Worm (Caenorhabditis elegans) whole organism, L4 larva: ENCODE data around the gene F26F2.4.

ENCODE experiments used
- D1046.2 ChIP-seq: fragments of 200-800 bp; sonication (Bioruptor generic); IDR thresholded peaks from 2 replicates; pipeline ENCODE4 v1.3.6; 2022; ENCODE audit warnings: missing genetic modification characterization, missing compliant biosample characterization
- F26F4.8 ChIP-seq: fragments of 200-800 bp; sonication (Bioruptor generic); conservative IDR thresholded peaks from 2 replicates; pipeline ENCODE4 v1.3.6; 2022; ENCODE audit warnings: missing genetic modification characterization, missing compliant biosample characterization
- F37D6.2 ChIP-seq: sonication (generic microtip); optimal IDR thresholded peaks from 2 replicates; lab custom pipeline; 2016; ENCODE audit warnings: mild to moderate bottlenecking, missing genetic modification characterization, missing compliant biosample characterization
- T26A8.4 ChIP-seq: fragments of 200-800 bp; sonication (Bioruptor generic); IDR thresholded peaks from 2 replicates; pipeline ENCODE4 v1.3.6; 2022; ENCODE audit warnings: missing genetic modification characterization, missing compliant biosample characterization
- Y105C5A.15 ChIP-seq: fragments of 200-800 bp; sonication (Bioruptor generic); IDR thresholded peaks from 2 replicates; pipeline ENCODE4 v1.3.6; 2022; ENCODE audit warnings: missing genetic modification characterization, missing compliant biosample characterization
- Y5F2A.4 ChIP-seq: fragments of 200-800 bp; sonication (Bioruptor generic); optimal IDR thresholded peaks from 2 replicates; lab custom pipeline; 2018; ENCODE audit warnings: mild to moderate bottlenecking, missing genetic modification characterization, missing compliant biosample characterization
- aha-1 ChIP-seq: fragments of 150-350 bp; peaks from one replicate; lab custom pipeline; 2014; ENCODE audit warnings: missing biosample characterization, missing genetic modification characterization
- ama-1 ChIP-seq: fragments of 150-350 bp; optimal IDR thresholded peaks from 2 replicates; lab custom pipeline; 2014; ENCODE audit warnings: inconsistent platforms, mixed read lengths
- ceh-20 ChIP-seq: fragments of 200-800 bp; sonication (Bioruptor generic); IDR thresholded peaks from 2 replicates; pipeline ENCODE4 v1.3.6; 2022; ENCODE audit warnings: missing genetic modification reagents, missing genetic modification characterization, missing compliant biosample characterization
- ceh-28 ChIP-seq: fragments of 150-350 bp; optimal IDR thresholded peaks from 2 replicates; lab custom pipeline; 2014; ENCODE audit warnings: missing biosample characterization, missing genetic modification reagents, missing genetic modification characterization
- ceh-32 ChIP-seq: sonication (generic microtip); optimal IDR thresholded peaks from 2 replicates; lab custom pipeline; 2016; ENCODE audit warnings: mild to moderate bottlenecking, missing genetic modification characterization, missing compliant biosample characterization; ENCODE audit not compliant: poor library complexity
- ceh-82 ChIP-seq: sonication (generic microtip); optimal IDR thresholded peaks from 2 replicates; lab custom pipeline; 2017; ENCODE audit warnings: missing biosample characterization, missing genetic modification characterization
- daf-16 ChIP-seq, 3 experiments: sonication (generic microtip); optimal IDR thresholded peaks; 2 replicates each; lab custom pipeline; 2016 to 2017; ENCODE audit warnings: missing genetic modification characterization in 3 of 3, missing genetic modification reagents in 3 of 3, mild to moderate bottlenecking in 2 of 3, missing compliant biosample characterization in 2 of 3, missing biosample characterization in 1 of 3, moderate library complexity in 1 of 3
- daf-19 ChIP-seq: fragments of 200-800 bp; sonication (Bioruptor generic); conservative IDR thresholded peaks from 2 replicates; pipeline ENCODE4 v1.3.6; 2022; ENCODE audit warnings: missing genetic modification characterization, missing compliant biosample characterization
- daf-8 ChIP-seq: fragments of 200-800 bp; sonication (Bioruptor generic); IDR thresholded peaks from 2 replicates; pipeline ENCODE4 v1.3.6; 2022; ENCODE audit warnings: missing genetic modification characterization, missing compliant biosample characterization
- dmd-6 ChIP-seq: fragments of 200-800 bp; sonication (Bioruptor generic); IDR thresholded peaks from 2 replicates; pipeline ENCODE4 v1.3.6; 2022; ENCODE audit warnings: missing genetic modification reagents, missing genetic modification characterization, missing compliant biosample characterization
- dmd-9 ChIP-seq: fragments of 200-800 bp; sonication (Bioruptor generic); IDR thresholded peaks from 2 replicates; pipeline ENCODE4 v1.3.6; 2022; ENCODE audit warnings: missing genetic modification reagents, missing genetic modification characterization, missing compliant biosample characterization
- fos-1 ChIP-seq: fragments of 150-350 bp; optimal IDR thresholded peaks from 2 replicates; lab custom pipeline; 2014; ENCODE audit warnings: missing biosample characterization, missing genetic modification characterization
- hif-1 ChIP-seq, 2 experiments: sonication (generic microtip); optimal IDR thresholded peaks; 2 replicates each; lab custom pipeline; 2016 to 2017; ENCODE audit warnings: missing compliant biosample characterization in 2 of 2, missing genetic modification characterization in 2 of 2, missing genetic modification reagents in 2 of 2, missing genotype in 2 of 2, mild to moderate bottlenecking in 1 of 2
- hlh-11 ChIP-seq: fragments of 200-800 bp; sonication (Bioruptor generic); optimal IDR thresholded peaks from 2 replicates; lab custom pipeline; 2018; ENCODE audit warnings: mild to moderate bottlenecking, missing genetic modification characterization, missing compliant biosample characterization
- lir-3 ChIP-seq: sonication (generic microtip); optimal IDR thresholded peaks from 2 replicates; lab custom pipeline; 2016; ENCODE audit warnings: mild to moderate bottlenecking, missing genetic modification characterization, missing compliant biosample characterization
- mdl-1 ChIP-seq, 2 experiments: fragments of 150-350 bp in 1 of 2; sonication (generic microtip) in 1 of 2; optimal IDR thresholded peaks; 2 replicates each; lab custom pipeline; 2014 to 2017; ENCODE audit warnings: missing biosample characterization in 2 of 2, missing genetic modification characterization in 2 of 2
- mdt-29 ChIP-seq: fragments of 200-800 bp; sonication (Bioruptor generic); IDR thresholded peaks from 2 replicates; pipeline ENCODE4 v1.3.6; 2022; ENCODE audit warnings: missing genetic modification reagents, missing genetic modification characterization, missing compliant biosample characterization
- mep-1 ChIP-seq: fragments of 150-350 bp; sonication (generic microtip); optimal IDR thresholded peaks from 3 replicates; lab custom pipeline; 2014; ENCODE audit warnings: missing biosample characterization, missing genetic modification characterization
- mxl-3 ChIP-seq: fragments of 200-800 bp; sonication (Bioruptor generic); optimal IDR thresholded peaks from 2 replicates; lab custom pipeline; 2018; ENCODE audit warnings: mild to moderate bottlenecking, missing genetic modification characterization, missing compliant biosample characterization
- nhr-237 ChIP-seq: sonication (generic microtip); optimal IDR thresholded peaks from 2 replicates; lab custom pipeline; 2017; ENCODE audit warnings: missing biosample characterization, missing genetic modification characterization
- nhr-25 ChIP-seq: sonication (generic microtip); optimal IDR thresholded peaks from 2 replicates; lab custom pipeline; 2017; ENCODE audit warnings: missing genetic modification characterization, mild to moderate bottlenecking, missing compliant biosample characterization, antibody characterized with exemption, moderate library complexity, borderline replicate concordance; ENCODE audit not compliant: insufficient read depth
- nhr-76 ChIP-seq: fragments of 150-350 bp; optimal IDR thresholded peaks from 2 replicates; lab custom pipeline; 2014; ENCODE audit warnings: missing biosample characterization, missing genetic modification characterization
- pha-4 ChIP-seq, 2 experiments: fragments of 150-350 bp in 1 of 2; fragments of 200-800 bp in 1 of 2; sonication (Bioruptor generic) in 1 of 2; IDR thresholded peaks in 1 of 2; optimal IDR thresholded peaks in 1 of 2; 2 replicates each; pipeline versions ENCODE4 v1.3.6 to Lab custom; 2014 to 2022; ENCODE audit warnings: missing genetic modification characterization in 2 of 2, missing genetic modification reagents in 2 of 2, missing biosample characterization in 1 of 2, missing compliant biosample characterization in 1 of 2
- rbr-2 ChIP-seq: sonication (generic microtip); optimal IDR thresholded peaks from 2 replicates; lab custom pipeline; 2016; ENCODE audit warnings: missing genotype, missing genetic modification characterization, missing compliant biosample characterization
- saeg-2 ChIP-seq: fragments of 200-800 bp; sonication (Bioruptor generic); IDR thresholded peaks from 2 replicates; pipeline ENCODE4 v1.3.6; 2022; ENCODE audit warnings: missing genetic modification reagents, missing genetic modification characterization, missing compliant biosample characterization
- sdz-12 ChIP-seq: fragments of 200-800 bp; sonication (Bioruptor generic); optimal IDR thresholded peaks from 2 replicates; lab custom pipeline; 2018; ENCODE audit warnings: mild to moderate bottlenecking, missing genetic modification characterization, missing compliant biosample characterization
- snpc-1.2 ChIP-seq: fragments of 200-800 bp; sonication (Bioruptor generic); IDR thresholded peaks from 2 replicates; pipeline ENCODE4 v1.3.6; 2022; ENCODE audit warnings: missing genetic modification reagents, missing genetic modification characterization, missing compliant biosample characterization
- spr-3 ChIP-seq: fragments of 200-800 bp; sonication (Bioruptor generic); optimal IDR thresholded peaks from 2 replicates; lab custom pipeline; 2018; ENCODE audit warnings: mild to moderate bottlenecking, missing genetic modification characterization, missing compliant biosample characterization
- tag-97 ChIP-seq: fragments of 200-800 bp; sonication (Bioruptor generic); IDR thresholded peaks from 2 replicates; pipeline ENCODE4 v1.3.6; 2022; ENCODE audit warnings: missing genetic modification characterization, missing compliant biosample characterization
- tra-1 ChIP-seq: fragments of 200-800 bp; sonication (Bioruptor generic); IDR thresholded peaks from 2 replicates; pipeline ENCODE4 v1.3.6; 2022; ENCODE audit warnings: missing genetic modification reagents, missing genetic modification characterization, missing compliant biosample characterization
- unc-62 ChIP-seq, 3 experiments: fragments of 150-350 bp in 1 of 3; sonication (generic microtip); optimal IDR thresholded peaks in 2 of 3; peaks in 1 of 3; 1 replicate in 1 of 3; 2 replicates in 2 of 3; lab custom pipeline; 2014 to 2017; ENCODE audit warnings: missing biosample characterization in 3 of 3, missing genetic modification characterization in 3 of 3, missing genetic modification reagents in 3 of 3, missing genotype in 1 of 3

Gene F26F2.4

ce11 chrV:20551096-20551495, 18.0 kb upstream of the F26F2.4 start, which contains the start of gene Y38H6C.20:
Gene Y38H6C.20, minus strand, starts transcription at chrV:20551196.
- TF ChIP-seq unc-62 (GFP tag; optimal IDR thresholded peaks at IDR 0.05 in 1 of 2; lab: Kevin White, UChicago), result peak in 1 of 2 experiments; percentile 18
- TF ChIP-seq unc-62 (tag; optimal IDR thresholded peaks at IDR 0.05; lab: Kevin White, UChicago), result no peak
- TF ChIP-seq nhr-76 (tag; lab: Kevin White, UChicago), result no peak

DNA sequence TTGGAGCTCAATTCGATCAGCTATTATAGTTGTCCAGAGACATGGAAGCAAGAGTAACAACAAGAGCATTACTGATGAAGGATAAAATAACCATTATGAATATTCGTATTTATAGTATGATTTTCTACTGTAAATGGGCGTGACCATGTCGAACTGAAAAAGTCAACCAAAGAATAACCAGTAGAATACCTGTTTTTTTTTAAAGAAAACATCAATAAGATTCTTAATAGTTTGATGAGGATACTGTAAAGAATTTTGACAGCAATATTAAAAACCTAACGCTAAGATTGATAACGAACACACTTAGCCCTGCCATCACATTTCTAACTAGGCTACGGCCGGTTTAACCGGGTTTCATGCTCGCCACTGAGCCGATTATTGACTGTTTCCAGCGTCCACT, 16.1 kb upstream of the F26F2.4 start, which contains the start of gene vmo-1:
vmo-1 (minus strand) TSS at position 101 of the 400 bp plus-strand sequence.
- TF ChIP-seq dmd-6 (no peak), hif-1 (tag; optimal IDR thresholded peaks at IDR 0.05; lab: Kevin White, UChicago) (no peak), nhr-25 (no peak), spr-3 (no peak), mep-1 (tag; lab: Kevin White, UChicago) (no peak), nhr-237 (tag; lab: Kevin White, UChicago) (no peak), ceh-20 (no peak), F26F4.8 (GFP tag; lab: Robert Waterston, UW) (no peak), ceh-32 (tag; lab: Kevin White, UChicago) (no peak), daf-16 (GFP tag; optimal IDR thresholded peaks at IDR 0.05; lab: Kevin White, UChicago) (no peak), daf-16 (tag; optimal IDR thresholded peaks at IDR 0.05; lab: Kevin White, UChicago) (no peak), pha-4 (GFP tag; IDR thresholded peaks at IDR 0.05; lab: Robert Waterston, UW) (no peak), pha-4 (tag; optimal IDR thresholded peaks at IDR 0.05; lab: Kevin White, UChicago) (no peak), mdt-29 (GFP tag; lab: Robert Waterston, UW) (no peak), D1046.2 (GFP tag; lab: Robert Waterston, UW) (no peak), tag-97 (GFP tag; lab: Robert Waterston, UW) (no peak), sdz-12 (GFP tag; lab: Kevin White, UChicago) (no peak)

ce11 chrV:20555120-20555519, 14.0 kb upstream of the F26F2.4 start, which contains the start of gene Y38H6C.21:
Gene Y38H6C.21, minus strand, starts transcription at chrV:20555267.
- TF ChIP-seq F37D6.2 (tag; lab: Kevin White, UChicago), result no peak
- no peak for TF ChIP-seq tra-1 (GFP tag; lab: Robert Waterston, UW)
- peak; percentile 61 for TF ChIP-seq dmd-6

DNA sequence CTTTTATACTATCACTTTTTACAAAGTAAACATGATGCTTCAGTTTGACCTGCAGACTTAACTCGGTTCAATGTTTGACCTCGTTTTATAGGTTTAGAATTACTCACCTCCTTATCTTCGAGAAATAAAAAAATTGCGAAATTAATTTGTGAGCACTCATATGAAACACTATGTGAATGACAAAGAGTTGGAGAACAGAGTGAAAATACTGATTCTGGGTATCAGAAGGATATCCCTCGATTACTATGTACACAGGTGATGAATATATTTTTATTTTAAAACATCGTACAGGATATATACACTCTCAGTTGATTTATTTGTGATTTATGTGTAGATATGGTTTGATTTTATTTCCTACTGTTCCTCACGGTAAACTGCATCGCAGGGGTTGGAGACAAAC, 12.8 kb upstream of the F26F2.4 start, which contains the start of gene Y38H6C.23:
Y38H6C.23 (minus strand) TSS at position 101 of the 400 bp plus-strand sequence.
- TF ChIP-seq mdt-29 (GFP tag; lab: Robert Waterston, UW) (no peak), ceh-28 (no peak), ceh-82 (no peak), unc-62 (GFP tag; optimal IDR thresholded peaks at IDR 0.05 in 1 of 2; lab: Kevin White, UChicago) (peak in 1 of 2 experiments; percentile 37), unc-62 (tag; optimal IDR thresholded peaks at IDR 0.05; lab: Kevin White, UChicago) (no peak), mxl-3 (GFP tag; lab: Kevin White, UChicago) (no peak), daf-19 (GFP tag; lab: Robert Waterston, UW) (no peak), dmd-9 (GFP tag; lab: Robert Waterston, UW) (no peak), dmd-6 (peak; percentile 66), aha-1 (tag; lab: Kevin White, UChicago) (no peak), daf-16 (GFP tag; optimal IDR thresholded peaks at IDR 0.05; lab: Kevin White, UChicago) (no peak), daf-16 (tag; optimal IDR thresholded peaks at IDR 0.05; lab: Kevin White, UChicago) (no peak)

DNA sequence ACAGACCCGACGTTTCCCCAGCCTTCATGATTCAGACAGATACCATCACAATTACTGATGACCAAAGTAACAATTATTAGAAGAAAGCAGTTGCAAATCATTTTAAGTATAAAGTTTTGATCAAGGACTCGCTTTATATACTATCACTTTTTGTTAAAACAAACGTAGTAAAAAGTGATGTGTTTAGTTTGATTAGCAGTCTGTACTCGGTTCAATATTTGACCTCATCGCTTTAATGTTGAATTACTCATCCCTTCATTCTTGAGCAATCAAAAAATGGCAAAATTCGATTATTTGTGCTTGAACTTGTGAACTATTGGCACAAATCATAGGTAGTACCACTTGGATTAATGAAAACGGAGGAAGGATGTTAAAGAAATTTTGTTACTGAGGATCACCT, 10.8 kb upstream of the F26F2.4 start, which contains the start of gene abf-4:
abf-4 (minus strand) TSS at position 101 of the 400 bp plus-strand sequence.
- TF ChIP-seq ama-1 (lab: Kevin White, UChicago), result no peak
- TF ChIP-seq mdl-1 (tag; optimal IDR thresholded peaks at IDR 0.05; lab: Kevin White, UChicago), result no peak
- TF ChIP-seq hlh-11 (tag; lab: Kevin White, UChicago), result no peak
- no peak for TF ChIP-seq Y5F2A.4 (GFP tag; lab: Kevin White, UChicago)
- TF ChIP-seq ceh-82, result no peak
- no peak for TF ChIP-seq daf-8 (GFP tag; lab: Robert Waterston, UW)
- no peak for TF ChIP-seq nhr-237 (tag; lab: Kevin White, UChicago)
- TF ChIP-seq Y105C5A.15 (GFP tag; lab: Robert Waterston, UW), result no peak
- TF ChIP-seq T26A8.4 (GFP tag; lab: Robert Waterston, UW), result no peak
- TF ChIP-seq daf-16 (GFP tag; optimal IDR thresholded peaks at IDR 0.05; lab: Kevin White, UChicago), result no peak
- TF ChIP-seq daf-16 (tag; optimal IDR thresholded peaks at IDR 0.05; lab: Kevin White, UChicago), result no peak
- no peak for TF ChIP-seq snpc-1.2 (GFP tag; lab: Robert Waterston, UW)
- no peak for TF ChIP-seq mxl-3 (GFP tag; lab: Kevin White, UChicago)
- TF ChIP-seq rbr-2 (tag; lab: Kevin White, UChicago), result no peak
- no peak for TF ChIP-seq fos-1
- TF ChIP-seq lir-3 (tag; lab: Kevin White, UChicago), result no peak
- TF ChIP-seq saeg-2 (GFP tag; lab: Robert Waterston, UW), result no peak
